Worm (Caenorhabditis elegans) whole organism, L4 larva: Measurements from ENCODE around the gene clc-1.

Experiments
- R02D3.7 ChIP-seq: fragments of 150-350 bp; sonication (generic microtip); optimal IDR thresholded peaks from 3 replicates; lab custom pipeline; 2014; ENCODE audit warnings: missing biosample characterization, missing genetic modification characterization
- Y105C5A.15 ChIP-seq: fragments of 200-800 bp; sonication (Bioruptor generic); IDR thresholded peaks from 2 replicates; pipeline ENCODE4 v1.3.6; 2022; ENCODE audit warnings: missing genetic modification characterization, missing compliant biosample characterization
- Y5F2A.4 ChIP-seq: fragments of 200-800 bp; sonication (Bioruptor generic); optimal IDR thresholded peaks from 2 replicates; lab custom pipeline; 2018; ENCODE audit warnings: mild to moderate bottlenecking, missing genetic modification characterization, missing compliant biosample characterization
- ZK337.2 ChIP-seq: fragments of 200-800 bp; sonication (Bioruptor generic); IDR thresholded peaks from 2 replicates; pipeline ENCODE4 v1.3.6; 2022; ENCODE audit warnings: missing genetic modification reagents, missing genetic modification characterization, missing compliant biosample characterization
- arid-1 ChIP-seq: fragments of 200-800 bp; sonication (Bioruptor generic); conservative IDR thresholded peaks from 2 replicates; pipeline ENCODE4 v1.3.6; 2022; ENCODE audit warnings: missing genetic modification reagents, missing genetic modification characterization, missing compliant biosample characterization
- ceh-20 ChIP-seq: fragments of 200-800 bp; sonication (Bioruptor generic); IDR thresholded peaks from 2 replicates; pipeline ENCODE4 v1.3.6; 2022; ENCODE audit warnings: missing genetic modification reagents, missing genetic modification characterization, missing compliant biosample characterization
- ceh-44 ChIP-seq: fragments of 200-800 bp; sonication (Bioruptor generic); IDR thresholded peaks from 2 replicates; pipeline ENCODE4 v1.3.6; 2022; ENCODE audit warnings: missing genetic modification reagents, missing genetic modification characterization, missing compliant biosample characterization
- ceh-82 ChIP-seq: sonication (generic microtip); optimal IDR thresholded peaks from 2 replicates; lab custom pipeline; 2017; ENCODE audit warnings: missing biosample characterization, missing genetic modification characterization
- cey-2 ChIP-seq: sonication (generic microtip); optimal IDR thresholded peaks from 3 replicates; lab custom pipeline; 2017; ENCODE audit warnings: missing genetic modification characterization, mild to moderate bottlenecking, missing compliant biosample characterization, antibody characterized with exemption, borderline replicate concordance; ENCODE audit not compliant: insufficient read depth
- daf-16 ChIP-seq, 3 experiments: sonication (generic microtip); optimal IDR thresholded peaks; 2 replicates each; lab custom pipeline; 2016 to 2017; ENCODE audit warnings: missing genetic modification characterization in 3 of 3, missing genetic modification reagents in 3 of 3, mild to moderate bottlenecking in 2 of 3, missing compliant biosample characterization in 2 of 3, missing biosample characterization in 1 of 3, moderate library complexity in 1 of 3
- dmd-8 ChIP-seq: fragments of 200-800 bp; sonication (Bioruptor generic); IDR thresholded peaks from 2 replicates; pipeline ENCODE4 v1.3.6; 2022; ENCODE audit warnings: missing genetic modification characterization, missing compliant biosample characterization
- dmd-9 ChIP-seq: fragments of 200-800 bp; sonication (Bioruptor generic); IDR thresholded peaks from 2 replicates; pipeline ENCODE4 v1.3.6; 2022; ENCODE audit warnings: missing genetic modification reagents, missing genetic modification characterization, missing compliant biosample characterization
- duxl-1 ChIP-seq: sonication (generic microtip); optimal IDR thresholded peaks from 2 replicates; lab custom pipeline; 2016; ENCODE audit warnings: mild to moderate bottlenecking, missing genetic modification characterization, moderate library complexity, missing compliant biosample characterization; ENCODE audit not compliant: poor library complexity
- dve-1 ChIP-seq: sonication (generic microtip); optimal IDR thresholded peaks from 2 replicates; lab custom pipeline; 2017; ENCODE audit warnings: antibody characterized with exemption, mild to moderate bottlenecking, missing genetic modification characterization, missing compliant biosample characterization; ENCODE audit not compliant: insufficient read depth
- egl-27 ChIP-seq: sonication (generic microtip); optimal IDR thresholded peaks from 3 replicates; lab custom pipeline; 2017; ENCODE audit warnings: missing biosample characterization, missing genetic modification reagents, missing genetic modification characterization
- egl-43 ChIP-seq: fragments of 200-800 bp; sonication (Bioruptor generic); IDR thresholded peaks from 2 replicates; pipeline ENCODE4 v1.3.6; 2022; ENCODE audit warnings: missing genetic modification reagents, missing genetic modification characterization, missing compliant biosample characterization
- fkh-10 ChIP-seq: fragments of 150-350 bp; optimal IDR thresholded peaks from 2 replicates; lab custom pipeline; 2014; ENCODE audit warnings: missing biosample characterization, missing genetic modification reagents, missing genetic modification characterization
- fos-1 ChIP-seq: fragments of 150-350 bp; optimal IDR thresholded peaks from 2 replicates; lab custom pipeline; 2014; ENCODE audit warnings: missing biosample characterization, missing genetic modification characterization
- hif-1 ChIP-seq, 2 experiments: sonication (generic microtip); optimal IDR thresholded peaks; 2 replicates each; lab custom pipeline; 2016 to 2017; ENCODE audit warnings: missing compliant biosample characterization in 2 of 2, missing genetic modification characterization in 2 of 2, missing genetic modification reagents in 2 of 2, missing genotype in 2 of 2, mild to moderate bottlenecking in 1 of 2
- hmg-1.1 ChIP-seq: fragments of 200-800 bp; sonication (Bioruptor generic); IDR thresholded peaks from 2 replicates; pipeline ENCODE4 v1.3.6; 2022; ENCODE audit warnings: missing genetic modification reagents, missing genetic modification characterization, missing compliant biosample characterization
- lim-7 ChIP-seq: fragments of 200-800 bp; sonication (Bioruptor generic); IDR thresholded peaks from 2 replicates; pipeline ENCODE4 v1.3.6; 2022; ENCODE audit warnings: missing genetic modification characterization, missing compliant biosample characterization
- lin-1 ChIP-seq: fragments of 200-800 bp; sonication (Bioruptor generic); IDR thresholded peaks from 2 replicates; pipeline ENCODE4 v1.3.6; 2022; ENCODE audit warnings: missing genetic modification reagents, missing genetic modification characterization, missing compliant biosample characterization
- lin-38 ChIP-seq: fragments of 200-800 bp; sonication (Bioruptor generic); IDR thresholded peaks from 2 replicates; pipeline ENCODE4 v1.3.6; 2022; ENCODE audit warnings: missing genetic modification reagents, missing genetic modification characterization, missing compliant biosample characterization
- lir-3 ChIP-seq: sonication (generic microtip); optimal IDR thresholded peaks from 2 replicates; lab custom pipeline; 2016; ENCODE audit warnings: mild to moderate bottlenecking, missing genetic modification characterization, missing compliant biosample characterization
- lsy-2 ChIP-seq, 2 experiments: fragments of 150-350 bp in 1 of 2; sonication (generic microtip) in 1 of 2; optimal IDR thresholded peaks; 2 replicates each; lab custom pipeline; 2014 to 2017; ENCODE audit warnings: missing biosample characterization in 2 of 2, missing genetic modification characterization in 2 of 2
- madf-5 ChIP-seq, 2 experiments: fragments of 200-800 bp; sonication (Bioruptor generic); IDR thresholded peaks; 2 replicates each; pipeline ENCODE4 v1.3.6; 2022; ENCODE audit warnings: missing compliant biosample characterization in 2 of 2, missing genetic modification characterization in 2 of 2
- mdt-29 ChIP-seq: fragments of 200-800 bp; sonication (Bioruptor generic); IDR thresholded peaks from 2 replicates; pipeline ENCODE4 v1.3.6; 2022; ENCODE audit warnings: missing genetic modification reagents, missing genetic modification characterization, missing compliant biosample characterization
- mep-1 ChIP-seq: fragments of 150-350 bp; sonication (generic microtip); optimal IDR thresholded peaks from 3 replicates; lab custom pipeline; 2014; ENCODE audit warnings: missing biosample characterization, missing genetic modification characterization
- mxl-2 ChIP-seq: fragments of 200-800 bp; sonication (Bioruptor generic); conservative IDR thresholded peaks from 2 replicates; pipeline ENCODE4 v1.3.6; 2022; ENCODE audit warnings: missing genetic modification reagents, missing genetic modification characterization, missing compliant biosample characterization
- nhr-28 ChIP-seq: fragments of 150-350 bp; optimal IDR thresholded peaks from 2 replicates; lab custom pipeline; 2014; ENCODE audit warnings: missing biosample characterization, missing genetic modification characterization
- nhr-41 ChIP-seq: fragments of 200-800 bp; sonication (Bioruptor generic); IDR thresholded peaks from 2 replicates; pipeline ENCODE4 v1.3.6; 2022; ENCODE audit warnings: missing genetic modification reagents, missing genetic modification characterization, missing compliant biosample characterization
- nhr-42 ChIP-seq: fragments of 200-800 bp; sonication (Bioruptor generic); IDR thresholded peaks from 2 replicates; pipeline ENCODE4 v1.3.6; 2022; ENCODE audit warnings: missing genetic modification characterization, missing compliant biosample characterization
- nhr-6 ChIP-seq: fragments of 150-350 bp; optimal IDR thresholded peaks from 2 replicates; lab custom pipeline; 2014; ENCODE audit warnings: missing biosample characterization, missing genetic modification characterization
- nhr-77 ChIP-seq: fragments of 150-350 bp; optimal IDR thresholded peaks from 2 replicates; lab custom pipeline; 2014; ENCODE audit warnings: missing biosample characterization, missing genetic modification characterization
- pha-4 ChIP-seq, 2 experiments: fragments of 150-350 bp in 1 of 2; fragments of 200-800 bp in 1 of 2; sonication (Bioruptor generic) in 1 of 2; IDR thresholded peaks in 1 of 2; optimal IDR thresholded peaks in 1 of 2; 2 replicates each; pipeline versions ENCODE4 v1.3.6 to Lab custom; 2014 to 2022; ENCODE audit warnings: missing genetic modification characterization in 2 of 2, missing genetic modification reagents in 2 of 2, missing biosample characterization in 1 of 2, missing compliant biosample characterization in 1 of 2
- pqm-1 ChIP-seq: sonication (generic microtip); optimal IDR thresholded peaks from 2 replicates; lab custom pipeline; 2017; ENCODE audit warnings: missing biosample characterization, missing genetic modification characterization
- rbr-2 ChIP-seq: sonication (generic microtip); optimal IDR thresholded peaks from 2 replicates; lab custom pipeline; 2016; ENCODE audit warnings: missing genotype, missing genetic modification characterization, missing compliant biosample characterization
- skn-1 ChIP-seq: fragments of 150-350 bp; optimal IDR thresholded peaks from 2 replicates; lab custom pipeline; 2014; ENCODE audit warnings: missing biosample characterization, missing genetic modification characterization
- tag-97 ChIP-seq: fragments of 200-800 bp; sonication (Bioruptor generic); IDR thresholded peaks from 2 replicates; pipeline ENCODE4 v1.3.6; 2022; ENCODE audit warnings: missing genetic modification characterization, missing compliant biosample characterization
- unc-62 ChIP-seq, 3 experiments: fragments of 150-350 bp in 1 of 3; sonication (generic microtip); optimal IDR thresholded peaks in 2 of 3; peaks in 1 of 3; 1 replicate in 1 of 3; 2 replicates in 2 of 3; lab custom pipeline; 2014 to 2017; ENCODE audit warnings: missing biosample characterization in 3 of 3, missing genetic modification characterization in 3 of 3, missing genetic modification reagents in 3 of 3, missing genotype in 1 of 3
- zfp-2 ChIP-seq: sonication (generic microtip); optimal IDR thresholded peaks from 2 replicates; lab custom pipeline; 2016; ENCODE audit warnings: mild to moderate bottlenecking, missing genetic modification characterization, missing compliant biosample characterization
- zfp-3 ChIP-seq: fragments of 200-800 bp; sonication (Bioruptor generic); conservative IDR thresholded peaks from 2 replicates; pipeline ENCODE4 v1.3.6; 2022; ENCODE audit warnings: missing genetic modification reagents, missing genetic modification characterization, missing compliant biosample characterization
- zip-2 ChIP-seq: fragments of 150-350 bp; optimal IDR thresholded peaks from 2 replicates; lab custom pipeline; 2014; ENCODE audit warnings: missing biosample characterization, missing genetic modification characterization

The clc-1 gene

DNA sequence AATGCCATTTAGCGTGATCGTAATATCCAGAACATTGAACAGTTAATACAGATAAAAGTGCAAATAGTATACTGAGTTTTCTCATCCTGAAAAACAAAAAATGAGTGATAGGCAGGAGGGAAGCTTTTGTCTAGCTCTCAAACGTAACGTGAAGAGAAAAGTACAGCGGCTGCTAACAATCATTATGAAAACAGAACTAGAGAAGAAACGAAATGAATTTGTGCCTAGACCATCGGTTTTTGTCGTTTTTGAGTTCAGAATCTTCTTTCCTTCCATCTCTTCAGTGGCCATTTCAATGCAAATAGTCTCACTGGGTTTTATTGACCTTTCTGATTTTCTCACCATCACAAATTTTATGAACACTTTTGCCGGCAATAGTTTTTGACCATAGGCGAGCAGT, 37.9 kb downstream of the clc-1 start, which contains the start of gene W04G3.7:
Gene W04G3.7 (minus strand): TSS at position 101 of the 400 bp plus-strand sequence.
- TF ChIP-seq dmd-9 (no peak), ceh-82 (no peak), lsy-2 (tag; optimal IDR thresholded peaks at IDR 0.05; lab: Kevin White, UChicago) (no peak)

DNA sequence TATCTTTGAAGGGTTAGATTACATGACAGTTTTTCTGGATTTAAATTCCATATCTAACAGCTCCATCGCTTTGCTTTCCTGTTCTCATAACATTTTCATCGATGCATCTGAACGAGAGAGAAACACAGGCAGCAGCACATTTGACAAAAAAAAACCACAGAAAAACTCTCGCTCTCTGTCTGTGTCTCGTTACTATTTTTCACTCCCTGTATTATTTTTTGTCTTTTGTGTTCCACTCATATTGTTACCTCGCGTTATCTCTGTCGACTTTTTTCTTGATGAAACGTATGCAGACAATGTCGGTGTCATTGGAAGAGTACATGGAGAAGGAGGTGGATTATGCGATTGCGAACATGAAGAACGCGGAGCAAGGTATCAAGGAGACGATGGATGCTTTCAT, 41.7 kb downstream of the clc-1 start, which contains the start of gene W04G3.11:
Gene W04G3.11 (plus strand): TSS at position 244 of the 400 bp plus-strand sequence.
- TF ChIP-seq nhr-6 (peak; percentile 15), egl-27 (tag; lab: Kevin White, UChicago) (no peak), mdt-29 (GFP tag; lab: Robert Waterston, UW) (no peak), unc-62 (GFP tag; optimal IDR thresholded peaks at IDR 0.05 in 1 of 2; lab: Kevin White, UChicago) (peak in 1 of 2 experiments; percentile 77), unc-62 (tag; optimal IDR thresholded peaks at IDR 0.05; lab: Kevin White, UChicago) (no peak), pqm-1 (tag; lab: Kevin White, UChicago) (peak; percentile 46), dve-1 (peak; percentile 46), nhr-28 (tag; lab: Kevin White, UChicago) (peak; percentile 5)

DNA sequence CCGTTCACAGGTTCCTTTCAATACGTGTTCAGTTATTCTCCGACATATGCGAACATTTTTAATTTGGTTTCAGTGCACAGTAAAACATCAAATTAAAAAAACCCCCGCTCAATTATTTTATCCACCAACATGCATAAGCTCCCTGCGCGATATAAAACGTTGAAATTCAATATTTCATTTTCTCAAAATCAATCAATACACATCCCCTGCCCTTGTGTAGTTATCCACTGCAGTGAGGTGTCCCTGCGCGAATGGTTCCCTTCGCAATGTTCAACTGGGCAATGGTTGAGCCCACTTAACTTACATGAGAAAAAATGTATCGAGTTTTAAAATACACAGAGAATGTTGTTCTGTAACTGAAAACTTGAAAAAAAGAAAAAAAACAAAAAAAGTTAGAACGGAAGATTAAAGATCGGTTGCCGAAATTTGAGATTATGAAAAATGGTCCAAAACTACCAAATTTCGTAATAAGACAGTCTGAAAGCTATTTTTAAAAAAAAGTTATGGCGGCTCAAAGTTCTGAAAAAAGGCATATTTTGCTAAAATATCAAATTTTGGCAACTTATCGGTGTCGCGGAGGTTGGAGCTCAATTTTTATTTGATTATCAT, 46.8 kb downstream of the clc-1 start:
- TF ChIP-seq mdt-29 (GFP tag; lab: Robert Waterston, UW): peak; percentile 97
- peak; percentile 95 for TF ChIP-seq ceh-44 (GFP tag; lab: Robert Waterston, UW)
- TF ChIP-seq nhr-28 (tag; lab: Kevin White, UChicago): peak; percentile 98
- TF ChIP-seq skn-1 (tag; lab: Kevin White, UChicago): peak; percentile 93
- TF ChIP-seq ZK337.2 (GFP tag; lab: Robert Waterston, UW): peak; percentile 94
- peak; percentile 100 for TF ChIP-seq nhr-42 (GFP tag; lab: Robert Waterston, UW)
- peak; percentile 91 for TF ChIP-seq nhr-41
- peak; percentile 99 for TF ChIP-seq zip-2 (tag; lab: Kevin White, UChicago)
- peak; percentile 98 for TF ChIP-seq Y5F2A.4 (GFP tag; lab: Kevin White, UChicago)
- TF ChIP-seq hif-1 (tag; optimal IDR thresholded peaks at IDR 0.05; lab: Kevin White, UChicago): peak; percentile 87 to 91
- peak; percentile 98 for TF ChIP-seq zfp-3 (GFP tag; lab: Robert Waterston, UW)
- peak; percentile 100 for TF ChIP-seq dve-1
- peak; percentile 100 for TF ChIP-seq hmg-1.1 (GFP tag; lab: Robert Waterston, UW)
- peak; percentile 100 for TF ChIP-seq egl-43 (GFP tag; lab: Robert Waterston, UW)
- peak; percentile 100 for TF ChIP-seq mep-1 (tag; lab: Kevin White, UChicago)
- TF ChIP-seq zfp-2: peak; percentile 90
- TF ChIP-seq rbr-2 (tag; lab: Kevin White, UChicago): peak; percentile 100
- TF ChIP-seq Y105C5A.15 (GFP tag; lab: Robert Waterston, UW): peak; percentile 98
- TF ChIP-seq cey-2 (tag; lab: Kevin White, UChicago): peak; percentile 61
- TF ChIP-seq lsy-2 (tag; optimal IDR thresholded peaks at IDR 0.05; lab: Kevin White, UChicago): peak; percentile 98
- peak; percentile 94 for TF ChIP-seq lir-3
- peak; percentile 72 for TF ChIP-seq lim-7 (GFP tag; lab: Robert Waterston, UW)
- peak; percentile 97 to 99 for TF ChIP-seq daf-16 (GFP tag; optimal IDR thresholded peaks at IDR 0.05; lab: Kevin White, UChicago)
- TF ChIP-seq daf-16 (tag; optimal IDR thresholded peaks at IDR 0.05; lab: Kevin White, UChicago): peak; percentile 98
- peak; percentile 97 for TF ChIP-seq tag-97 (GFP tag; lab: Robert Waterston, UW)
- TF ChIP-seq lin-1: peak; percentile 97
- peak; percentile 36 for TF ChIP-seq R02D3.7
- peak; percentile 99 for TF ChIP-seq duxl-1 (tag; lab: Kevin White, UChicago)
- peak; percentile 100 for TF ChIP-seq fkh-10
- peak; percentile 99 for TF ChIP-seq ceh-20 (GFP tag; lab: Robert Waterston, UW)
- peak; percentile 98 for TF ChIP-seq pha-4 (GFP tag; IDR thresholded peaks at IDR 0.05; lab: Robert Waterston, UW)
- peak; percentile 100 for TF ChIP-seq pha-4 (tag; optimal IDR thresholded peaks at IDR 0.05; lab: Kevin White, UChicago)
- TF ChIP-seq nhr-77 (tag; lab: Kevin White, UChicago): peak; percentile 100
- TF ChIP-seq fos-1 (tag; lab: Kevin White, UChicago): peak; percentile 100
- peak; percentile 74 to 93 for TF ChIP-seq madf-5 (GFP tag; IDR thresholded peaks at IDR 0.05; lab: Robert Waterston, UW)
- TF ChIP-seq mxl-2 (GFP tag; lab: Robert Waterston, UW): peak; percentile 91
- TF ChIP-seq dmd-8 (GFP tag; lab: Robert Waterston, UW): peak; percentile 90
- TF ChIP-seq lin-38: peak; percentile 91
- peak; percentile 96 for TF ChIP-seq arid-1 (GFP tag; lab: Robert Waterston, UW)
